Fruit fly (Drosophila melanogaster) whole organism: ENCODE data around the gene boss.

Experiments
- CG8478 ChIP-seq: fragments of >200 bp; optimal IDR thresholded peaks from 2 replicates; lab custom pipeline; 2018; ENCODE audit warnings: inconsistent platforms
- Dll ChIP-seq: fragments of >200 bp; optimal IDR thresholded peaks from 2 replicates; lab custom pipeline; 2017
- EcR ChIP-seq, 2 experiments: fragments of >200 bp; optimal IDR thresholded peaks; 2 replicates each; lab custom pipeline; 2017; ENCODE audit warnings: missing biosample characterization in 2 of 2, missing genetic modification characterization in 2 of 2, missing genetic modification reagents in 2 of 2
- pan ChIP-seq: fragments of >200 bp; optimal IDR thresholded peaks from 2 replicates; lab custom pipeline; 2017
- psq ChIP-seq: fragments of >200 bp; optimal IDR thresholded peaks from 2 replicates; lab custom pipeline; 2017
- usp ChIP-seq: fragments of >200 bp; optimal IDR thresholded peaks from 2 replicates; lab custom pipeline; 2017; ENCODE audit warnings: missing biosample characterization, missing genetic modification characterization, mixed read lengths

Gene boss

DNA sequence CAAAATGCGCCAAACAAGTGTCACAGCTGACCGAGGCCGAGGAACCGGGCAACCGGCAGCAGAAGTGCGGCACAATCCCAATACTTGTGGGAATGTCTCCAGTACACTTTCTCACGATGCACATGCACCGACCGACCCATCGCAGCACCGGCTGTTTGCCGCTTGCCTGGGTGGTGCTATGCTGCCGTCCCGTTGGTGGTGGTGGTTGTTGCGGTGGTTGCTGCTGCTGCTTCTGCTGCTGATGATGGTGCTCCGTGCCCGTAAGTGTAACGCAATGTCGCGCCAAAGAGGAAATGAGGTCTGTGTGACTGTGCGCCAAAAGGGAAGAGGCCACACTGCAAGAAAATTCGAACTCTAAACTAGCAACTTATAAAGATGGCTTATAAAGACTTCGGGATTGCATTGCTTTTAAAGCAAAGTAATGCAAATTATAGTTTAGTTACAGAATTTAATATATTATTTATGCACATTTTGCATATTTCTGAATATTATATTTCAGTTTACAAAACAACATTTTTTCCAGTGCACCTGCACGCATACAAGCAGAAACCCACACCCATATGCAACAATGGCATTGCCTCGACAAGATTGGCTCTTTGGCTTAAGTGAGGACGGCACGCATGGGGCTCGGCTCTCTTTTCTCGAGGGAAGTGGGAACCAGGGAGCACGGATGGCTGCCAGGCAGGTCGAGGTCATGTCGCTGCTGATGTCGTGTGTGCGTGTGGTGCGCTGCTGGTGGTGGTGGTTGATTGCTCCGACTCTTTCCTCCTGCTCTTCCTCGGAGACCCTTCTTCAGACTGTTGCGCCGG is 34.6 kb downstream of the boss start, which contains the start of gene CG43116:
Gene CG43116, minus strand, starts transcription at position 800 of the 809 bp plus-strand sequence.
- TF ChIP-seq psq = no peak
- no peak for TF ChIP-seq pan
- TF ChIP-seq Dll = no peak
- TF ChIP-seq CG8478 (lab: Kevin White, UChicago) = no peak

DNA sequence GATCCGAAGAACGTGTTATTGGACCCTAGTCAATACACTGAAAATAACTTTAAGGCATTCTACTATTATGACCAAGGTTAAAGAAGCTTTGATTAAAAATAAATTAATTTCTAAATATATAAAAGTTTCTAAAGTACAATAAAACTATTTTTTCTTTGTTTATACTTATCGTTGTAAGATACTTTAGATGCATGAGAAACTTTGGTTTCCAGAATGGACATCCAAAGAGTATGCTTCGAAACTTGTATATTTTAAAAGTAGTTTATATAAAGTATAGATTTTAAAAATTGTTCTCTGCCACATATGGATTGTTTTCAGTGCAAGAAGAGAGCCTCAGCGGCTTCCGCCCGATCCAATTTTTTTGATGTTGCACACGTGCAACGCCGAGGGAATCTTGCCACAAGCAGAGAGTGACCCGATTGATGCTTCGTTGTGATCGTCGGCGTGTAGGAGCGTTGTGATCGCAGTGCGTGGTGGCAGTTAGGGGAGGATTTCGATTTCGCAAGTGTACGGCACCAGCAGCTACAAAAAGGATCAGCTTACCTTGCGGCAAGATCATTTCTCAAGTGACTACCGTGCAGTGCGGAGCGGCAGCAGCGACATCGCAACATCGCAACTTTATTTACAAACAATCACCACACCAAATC is 35.4 kb downstream of the boss start:
- no peak for TF ChIP-seq pan
- TF ChIP-seq EcR (GFP tag; optimal IDR thresholded peaks at IDR 0.05; lab: Kevin White, UChicago) = no peak

DNA sequence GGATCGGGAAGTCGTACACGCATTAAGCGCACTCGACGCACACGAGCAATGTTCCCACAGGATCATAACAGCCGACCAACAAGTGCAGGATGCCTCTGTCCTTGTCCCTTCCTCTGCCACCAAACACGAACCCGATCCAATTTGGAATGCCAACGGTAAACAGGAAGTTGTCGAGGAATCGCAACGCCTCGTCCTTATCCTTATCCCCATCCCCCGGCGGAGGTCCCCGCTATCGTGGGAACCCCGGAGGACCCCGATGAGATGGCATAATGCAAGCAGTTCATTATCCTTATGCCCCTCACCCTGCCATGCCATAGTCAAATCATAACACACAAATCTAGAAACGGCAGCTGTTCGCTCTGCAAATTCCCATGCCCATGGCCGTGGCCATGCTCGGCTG is 37.3 kb downstream of the boss start:
- no peak for TF ChIP-seq pan
- no peak for TF ChIP-seq Dll
- no peak for TF ChIP-seq usp (GFP tag; lab: Kevin White, UChicago)
- TF ChIP-seq CG8478 (lab: Kevin White, UChicago) = no peak

DNA sequence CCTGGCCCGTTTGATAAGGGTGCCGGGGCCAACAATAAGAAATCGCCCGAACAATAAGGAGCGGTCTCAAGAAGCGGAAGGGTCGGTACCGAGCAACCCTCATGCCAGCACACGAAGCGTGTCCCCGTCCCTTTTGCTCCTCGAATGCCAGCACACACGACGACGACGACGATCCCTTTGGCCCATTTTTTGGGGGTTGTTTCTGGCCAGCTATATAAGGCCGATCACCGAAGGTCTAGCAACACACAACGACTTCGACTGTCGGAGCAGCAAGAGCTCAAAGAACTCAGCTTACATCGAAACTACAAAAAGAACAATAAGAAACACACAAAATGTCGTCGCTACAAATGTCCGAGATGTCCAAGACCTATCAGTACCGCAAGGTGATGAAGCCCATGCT is 37.8 kb downstream of the boss start:
- TF ChIP-seq EcR (GFP tag; optimal IDR thresholded peaks at IDR 0.05; lab: Kevin White, UChicago) (no peak), CG8478 (lab: Kevin White, UChicago) (no peak), Dll (no peak), usp (GFP tag; lab: Kevin White, UChicago) (no peak), pan (no peak), psq (no peak)

DNA sequence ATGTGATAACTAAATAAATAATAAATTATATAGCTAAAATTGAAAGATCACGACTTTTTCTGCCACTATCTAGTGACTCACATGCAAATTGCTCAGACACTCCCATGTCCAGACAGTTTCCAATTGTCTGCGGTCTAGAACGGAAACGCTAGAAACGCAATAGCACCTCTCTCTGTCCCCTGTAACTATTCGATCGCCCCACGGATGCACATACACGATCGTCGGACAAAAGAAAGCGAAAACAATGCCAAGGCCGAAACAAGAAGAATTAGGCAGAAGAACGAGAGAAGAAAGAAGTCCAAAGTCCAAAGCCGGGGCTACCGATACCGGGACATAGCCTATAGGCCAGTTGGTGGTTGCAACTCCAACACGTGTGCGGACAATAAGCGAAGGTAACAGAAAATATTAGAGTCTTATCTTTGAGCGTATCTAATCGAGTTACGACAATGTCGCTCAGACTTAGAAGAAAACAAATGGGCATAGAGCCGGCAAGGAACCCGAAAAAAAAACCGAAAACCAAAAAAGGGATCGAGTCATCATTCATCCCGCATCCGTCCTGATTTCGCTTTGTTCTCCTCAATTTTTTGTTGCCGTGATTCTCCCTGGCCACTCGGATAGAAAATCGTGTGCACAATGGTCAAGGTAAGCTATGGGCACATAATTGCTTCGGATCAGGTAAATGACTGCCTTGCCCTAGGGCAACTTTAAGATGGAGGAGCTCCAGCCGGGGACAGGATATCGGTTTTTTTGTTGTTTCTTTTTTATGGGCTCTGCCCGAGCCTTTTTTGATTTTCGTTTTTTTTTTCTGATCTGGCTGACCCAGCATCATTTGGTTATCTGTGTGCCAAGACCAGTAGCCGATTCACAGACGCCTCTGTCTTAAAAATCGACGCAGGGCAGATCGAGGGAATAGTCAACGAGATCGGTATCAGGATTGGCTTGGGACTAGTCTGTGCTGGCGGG is 39.2 kb downstream of the boss start:
- TF ChIP-seq psq (no peak), pan (no peak), usp (GFP tag; lab: Kevin White, UChicago) (no peak), EcR (GFP tag; optimal IDR thresholded peaks at IDR 0.05; lab: Kevin White, UChicago) (no peak), CG8478 (lab: Kevin White, UChicago) (no peak), Dll (no peak)

DNA sequence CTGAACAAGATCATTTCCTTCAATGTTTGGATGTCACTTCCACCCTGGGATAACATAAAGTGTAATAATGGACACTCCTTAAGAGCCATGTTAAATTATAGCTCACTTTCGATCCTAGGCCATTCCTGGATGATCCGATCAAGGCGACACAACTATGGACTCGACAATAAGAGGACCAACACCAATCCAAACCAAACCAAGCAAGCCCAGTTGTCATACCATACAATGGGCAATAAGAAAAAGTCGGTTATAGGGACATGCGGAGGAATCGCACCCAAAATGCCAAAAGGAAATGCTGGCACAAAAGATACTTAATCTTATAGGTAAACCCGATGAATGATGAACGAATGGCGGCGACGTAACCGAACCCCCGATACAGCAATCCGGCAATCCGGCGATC is 40.2 kb downstream of the boss start:
- no peak for TF ChIP-seq Dll
- no peak for TF ChIP-seq usp (GFP tag; lab: Kevin White, UChicago)
- no peak for TF ChIP-seq psq
- TF ChIP-seq CG8478 (lab: Kevin White, UChicago) = no peak
- no peak for TF ChIP-seq EcR (GFP tag; optimal IDR thresholded peaks at IDR 0.05; lab: Kevin White, UChicago)

DNA sequence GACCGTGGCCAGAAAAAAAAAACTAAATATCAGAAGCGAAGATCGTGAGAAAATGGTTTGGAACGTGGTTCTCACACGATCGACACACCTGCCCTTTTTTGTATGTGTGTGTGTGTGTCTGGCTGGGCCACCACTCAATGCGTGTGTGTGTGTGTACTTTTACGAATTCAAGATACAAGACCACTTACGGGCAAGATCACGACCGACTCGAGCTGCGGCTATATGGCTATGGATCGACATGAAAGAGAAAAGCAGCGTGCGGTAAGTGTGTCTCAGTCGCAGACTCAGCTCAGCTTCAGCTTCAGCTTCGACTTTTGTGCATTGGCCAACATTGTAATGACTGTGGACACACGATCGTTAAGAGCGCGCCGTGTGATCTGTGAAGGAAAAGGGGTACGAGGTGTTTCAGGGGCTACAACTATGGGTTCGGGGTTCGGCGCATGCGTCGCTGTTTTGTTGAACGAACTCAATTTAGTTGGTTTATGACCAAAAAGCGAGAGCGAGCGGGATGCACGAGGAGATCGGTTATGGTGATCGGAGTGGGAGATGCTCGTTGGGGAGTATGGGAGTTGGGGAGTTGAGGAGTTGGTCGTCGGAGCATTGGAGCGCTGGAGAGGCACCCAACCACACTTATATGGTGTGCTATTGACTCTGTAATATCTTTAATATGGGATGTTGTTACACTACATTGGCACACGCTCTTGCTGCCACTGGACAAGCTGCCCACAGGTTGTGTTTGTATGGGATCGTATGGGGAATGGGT is 41.0 kb downstream of the boss start:
- no peak for TF ChIP-seq CG8478 (lab: Kevin White, UChicago)
- TF ChIP-seq psq = no peak
- TF ChIP-seq usp (GFP tag; lab: Kevin White, UChicago) = no peak
- TF ChIP-seq Dll = peak; percentile 0
- peak in 1 of 2 experiments; percentile 47 for TF ChIP-seq EcR (GFP tag; optimal IDR thresholded peaks at IDR 0.05; lab: Kevin White, UChicago)
- no peak for TF ChIP-seq pan

DNA sequence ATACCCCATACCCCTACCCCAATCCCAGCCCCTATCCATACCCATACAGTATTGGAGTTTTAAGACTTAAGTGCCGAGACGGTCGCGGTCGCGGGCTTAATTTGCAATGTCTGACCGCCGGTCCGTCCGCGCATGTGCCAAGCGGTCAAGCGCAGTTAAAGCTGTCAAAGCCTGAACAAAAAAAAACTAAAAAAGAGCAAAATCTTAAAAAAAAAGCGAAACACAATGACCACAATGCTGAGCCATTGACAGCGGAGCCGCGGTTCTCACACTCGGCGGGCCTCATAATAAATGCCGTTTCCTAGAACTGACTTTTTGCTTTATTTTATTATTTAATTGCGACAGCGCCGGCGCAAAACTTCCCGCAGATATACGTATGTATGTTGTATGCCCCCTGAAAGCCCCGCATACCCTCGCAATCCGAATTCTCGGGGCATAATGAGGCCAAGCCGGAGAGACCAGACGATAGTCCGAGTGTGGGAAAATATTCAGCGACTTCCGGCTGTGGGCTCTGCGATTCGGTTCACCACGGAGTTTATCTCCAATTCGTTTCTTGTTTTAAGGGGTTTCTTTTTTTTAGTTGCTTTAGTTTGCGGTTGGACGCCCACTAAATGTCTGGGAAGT is 42.7 kb downstream of the boss start:
- no peak for TF ChIP-seq pan
- peak in 1 of 2 experiments; percentile 20 for TF ChIP-seq EcR (GFP tag; optimal IDR thresholded peaks at IDR 0.05; lab: Kevin White, UChicago)

DNA sequence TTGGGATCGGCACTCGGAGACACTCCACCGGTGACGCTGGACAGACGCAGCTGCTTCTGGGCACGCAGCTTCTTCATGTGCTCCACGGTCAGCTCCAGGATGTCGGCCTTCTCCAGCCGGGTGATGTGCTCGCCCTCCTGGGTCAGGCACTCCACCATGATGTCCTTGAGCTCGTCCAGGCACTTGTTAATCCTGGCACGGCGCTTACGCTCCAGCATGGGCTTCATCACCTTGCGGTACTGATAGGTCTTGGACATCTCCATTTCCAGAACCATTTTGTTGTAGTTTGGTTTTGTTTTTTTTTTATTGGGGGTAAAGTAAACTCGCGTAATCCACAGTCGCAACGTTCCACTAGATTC is 43.8 kb downstream of the boss start:
- TF ChIP-seq pan (no peak), Dll (no peak), CG8478 (lab: Kevin White, UChicago) (no peak), EcR (GFP tag; optimal IDR thresholded peaks at IDR 0.05; lab: Kevin White, UChicago) (no peak)

DNA sequence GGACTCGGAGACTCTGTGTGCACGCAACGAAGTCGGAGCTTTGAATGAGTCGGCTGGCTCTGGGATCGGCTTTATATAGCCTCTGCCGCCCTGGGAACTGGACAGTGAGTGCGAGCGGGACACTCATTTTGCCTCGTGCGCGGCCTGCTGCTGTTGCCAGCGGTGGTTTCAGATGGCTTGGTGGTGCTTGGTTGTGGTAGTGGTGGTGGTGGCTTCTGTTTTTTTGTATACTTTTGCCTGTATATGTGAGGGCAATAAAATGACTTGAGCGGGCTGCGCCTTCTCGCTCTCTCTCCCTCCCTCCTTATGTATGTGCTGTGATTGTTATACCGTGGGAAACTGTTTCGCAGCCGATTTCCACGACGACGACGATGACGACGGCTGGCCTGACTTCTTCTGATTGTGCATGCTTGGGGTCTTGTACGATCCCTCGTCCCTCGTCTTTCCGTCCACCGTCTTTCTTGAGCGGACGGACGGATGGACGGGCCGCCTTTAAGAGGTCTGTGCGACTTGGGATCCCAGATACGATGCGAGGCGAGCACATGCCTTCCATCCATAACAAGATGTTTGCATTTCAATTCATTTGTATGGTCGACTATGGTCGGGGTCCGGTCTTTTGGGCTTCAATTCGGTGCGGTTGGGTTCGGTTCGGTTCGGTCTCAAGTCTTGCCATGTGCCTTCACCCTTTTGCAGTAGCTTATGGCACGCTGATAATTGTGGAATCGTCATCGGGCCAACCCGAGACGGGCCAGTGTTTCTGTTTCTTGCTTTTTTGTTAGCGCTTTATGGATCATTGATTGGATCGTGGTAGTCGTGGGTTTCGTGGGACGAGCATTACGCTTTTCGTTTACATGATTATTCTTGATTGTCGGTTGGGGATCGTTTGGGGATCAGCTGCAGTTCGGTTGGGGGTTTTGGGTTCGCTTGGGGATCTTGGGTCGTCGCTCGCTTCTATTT is 44.5 kb downstream of the boss start:
- TF ChIP-seq EcR (GFP tag; optimal IDR thresholded peaks at IDR 0.05; lab: Kevin White, UChicago) (peak in 1 of 2 experiments; percentile 52), Dll (peak; percentile 71), CG8478 (lab: Kevin White, UChicago) (no peak)

DNA sequence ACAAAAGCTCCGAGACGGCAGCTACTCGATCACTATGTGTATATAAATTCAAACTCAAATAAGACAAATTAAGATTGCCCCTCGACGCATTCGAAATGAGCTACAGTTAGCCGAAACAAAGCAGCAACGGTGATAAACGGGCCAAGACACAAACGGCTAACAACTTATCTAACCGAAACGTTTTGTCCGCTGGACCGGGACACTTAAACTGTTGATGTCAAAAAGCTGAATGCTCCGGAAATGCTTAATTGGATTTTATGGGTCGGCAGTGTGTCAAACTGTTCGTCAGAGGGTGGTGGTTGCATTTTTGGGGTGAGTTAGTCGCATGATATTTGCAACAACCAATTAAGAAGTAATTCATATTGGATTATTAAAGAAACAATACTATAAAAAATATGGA is 45.5 kb downstream of the boss start:
- TF ChIP-seq CG8478 (lab: Kevin White, UChicago) (no peak), psq (no peak), EcR (GFP tag; optimal IDR thresholded peaks at IDR 0.05; lab: Kevin White, UChicago) (no peak), Dll (no peak), usp (GFP tag; lab: Kevin White, UChicago) (no peak), pan (no peak)
